Fruit fly (Drosophila melanogaster) Kc167 (cell line): ENCODE results near the gene CG13305.

Source experiments
- Myc ChIP-seq: fragments of >200 bp; optimal IDR thresholded peaks from 2 replicates; lab custom pipeline; 2017; ENCODE audit warnings: missing external identifiers
- Sin3A ChIP-seq: fragments of >200 bp; optimal IDR thresholded peaks from 2 replicates; lab custom pipeline; 2018; ENCODE audit warnings: missing external identifiers
- h ChIP-seq: fragments of >200 bp; optimal IDR thresholded peaks from 3 replicates; lab custom pipeline; 2018; ENCODE audit warnings: missing external identifiers
- insv ChIP-seq: fragments of >200 bp; optimal IDR thresholded peaks from 3 replicates; lab custom pipeline; 2018; ENCODE audit warnings: missing external identifiers
- psq ChIP-seq: fragments of >200 bp; optimal IDR thresholded peaks from 2 replicates; lab custom pipeline; 2017; ENCODE audit warnings: missing external identifiers
- ttk ChIP-seq: sonication (Bioruptor generic); optimal IDR thresholded peaks from 2 replicates; lab custom pipeline; 2017; ENCODE audit warnings: missing external identifiers

CG13305 gene

dm6 chr3L:8623702-8624421 lies 22.8 kb downstream of the CG13305 start, which contains the start of the genes GAPsec and Zasp66:
TSS of gene GAPsec (minus strand) at chr3L:8623901.
TSS of gene Zasp66 (plus strand) at chr3L:8624371.
- TF ChIP-seq psq (no peak), h (no peak), Myc (lab: Kevin White, UChicago) (no peak), ttk (lab: Kevin White, UChicago) (no peak), Sin3A (no peak), insv (lab: Kevin White, UChicago) (no peak)

- TF ChIP-seq ttk (lab: Kevin White, UChicago) (no peak), h (no peak), Myc (lab: Kevin White, UChicago) (no peak), psq (no peak), insv (lab: Kevin White, UChicago) (no peak), Sin3A (no peak)
Observed at dm6 chr3L:8621465-8621864, 25.2 kb downstream of the CG13305 start.

- TF ChIP-seq Myc (lab: Kevin White, UChicago) (no peak), psq (no peak), ttk (lab: Kevin White, UChicago) (no peak), Sin3A (no peak), insv (lab: Kevin White, UChicago) (no peak), h (no peak)
Observed at dm6 chr3L:8619588-8619987, 27.0 kb downstream of the CG13305 start, which contains the start of gene S-Lap2. TSS of gene S-Lap2 (plus strand) at chr3L:8619888.

dm6 chr3L:8616935-8617334 lies 29.7 kb downstream of the CG13305 start, which contains the start of gene S-Lap1:
TSS of gene S-Lap1 (plus strand) at chr3L:8617235.
- TF ChIP-seq psq, result no peak
- TF ChIP-seq h, result no peak
- TF ChIP-seq insv (lab: Kevin White, UChicago), result no peak
- TF ChIP-seq Myc (lab: Kevin White, UChicago), result no peak
- no peak for TF ChIP-seq Sin3A
- no peak for TF ChIP-seq ttk (lab: Kevin White, UChicago)

dm6 chr3L:8607449-8607848 lies 39.2 kb downstream of the CG13305 start:
- TF ChIP-seq psq (no peak), Myc (lab: Kevin White, UChicago) (no peak), h (no peak), Sin3A (no peak), insv (lab: Kevin White, UChicago) (no peak), ttk (lab: Kevin White, UChicago) (no peak)

dm6 chr3L:8603880-8604692 lies 42.5 kb downstream of the CG13305 start, which contains the start of the genes CG5989 and CG6282:
TSS of gene CG5989 (minus strand) at chr3L:8604149.
TSS of gene CG6282 (plus strand) at chr3L:8604657.
- TF ChIP-seq h, result no peak
- TF ChIP-seq Sin3A, result no peak
- no peak for TF ChIP-seq insv (lab: Kevin White, UChicago)
- no peak for TF ChIP-seq ttk (lab: Kevin White, UChicago)
- TF ChIP-seq Myc (lab: Kevin White, UChicago), result no peak
- no peak for TF ChIP-seq psq

- TF ChIP-seq Sin3A, result no peak
- no peak for TF ChIP-seq insv (lab: Kevin White, UChicago)
- TF ChIP-seq h, result no peak
- TF ChIP-seq Myc (lab: Kevin White, UChicago), result no peak
- no peak for TF ChIP-seq psq
- no peak for TF ChIP-seq ttk (lab: Kevin White, UChicago)
Observed at dm6 chr3L:8600752-8601433, 45.7 kb downstream of the CG13305 start, which contains the start of the genes Nelf-E and RpL14. TSS of gene Nelf-E (minus strand) at chr3L:8600879. TSS of gene RpL14 (plus strand) at chr3L:8601006.
